Worm (Caenorhabditis elegans): Measurements from ENCODE around the gene F54F12.2.

The F54F12.2 gene

DNA sequence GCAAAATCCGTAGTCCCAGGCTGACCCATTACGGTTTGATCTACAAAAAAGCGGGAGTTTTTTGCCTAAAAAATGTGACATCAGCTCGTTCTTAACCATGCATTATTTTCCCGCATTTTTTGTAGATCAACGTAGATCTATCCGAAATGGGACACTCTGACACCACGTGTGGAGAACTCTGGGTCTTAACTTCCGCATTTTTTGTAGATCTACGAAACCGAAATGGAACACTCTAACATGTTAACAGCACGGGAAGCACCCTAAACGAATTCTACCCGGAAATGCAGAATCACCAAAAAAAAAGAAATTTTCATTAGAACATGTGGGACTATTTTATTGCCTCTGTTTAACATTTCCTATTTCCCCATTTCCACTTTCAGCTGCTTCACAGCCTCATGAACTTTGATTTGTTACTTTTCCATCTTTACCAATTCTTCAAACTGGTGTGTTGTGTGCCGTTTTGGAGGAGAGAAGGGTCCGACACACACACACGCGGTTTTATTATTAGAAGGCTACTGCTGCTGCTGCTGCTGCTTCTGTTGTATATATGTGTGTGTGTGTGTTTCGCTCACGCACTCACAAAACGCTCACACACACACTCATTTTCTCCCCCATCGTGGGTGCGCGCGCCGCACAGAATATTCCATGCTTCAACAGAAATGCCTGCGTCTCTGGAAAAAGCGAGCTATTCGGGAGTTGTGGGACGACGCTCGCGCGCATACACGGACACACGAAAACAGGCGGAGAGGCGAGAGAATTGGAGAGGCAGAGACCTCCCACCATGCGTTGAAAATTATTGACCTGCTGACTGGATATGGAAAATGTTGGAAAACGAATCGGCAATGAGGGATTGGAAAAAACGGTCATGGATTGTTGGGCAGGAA, 28.3 kb downstream of the F54F12.2 start (continued):
- peak; percentile 20 for TF ChIP-seq blmp-1 (tag; optimal IDR thresholded peaks at IDR 0.05; ENCODE audit: insufficient read depth)
- TF ChIP-seq mdl-1 (tag; optimal IDR thresholded peaks at IDR 0.05): peak; percentile 83 to 90
- peak; percentile 78 for TF ChIP-seq ztf-4 (tag; optimal IDR thresholded peaks at IDR 0.05)
- TF ChIP-seq ztf-1 (GFP tag; conservative IDR thresholded peaks at IDR 0.05): no peak
- no peak for TF ChIP-seq nhr-237 (tag; optimal IDR thresholded peaks at IDR 0.05)
- TF ChIP-seq nhr-12 (tag; optimal IDR thresholded peaks at IDR 0.05): no peak
- peak; percentile 56 to 87 for TF ChIP-seq lsy-2 (tag; optimal IDR thresholded peaks at IDR 0.05)
- TF ChIP-seq ama-1 (optimal IDR thresholded peaks at IDR 0.05): peak; percentile 80
- no peak for TF ChIP-seq nhr-11 (tag; optimal IDR thresholded peaks at IDR 0.05)
- no peak for TF ChIP-seq mbf-1 (tag; optimal IDR thresholded peaks at IDR 0.05)
- peak; percentile 92 for TF ChIP-seq crh-2 (tag; optimal IDR thresholded peaks at IDR 0.05)
- TF ChIP-seq nhr-25 (tag; optimal IDR thresholded peaks at IDR 0.05): peak; percentile 70
- no peak for TF ChIP-seq elt-1 (tag; optimal IDR thresholded peaks at IDR 0.05)
- peak; percentile 76 for TF ChIP-seq snpc-4 (tag; optimal IDR thresholded peaks at IDR 0.05)
- peak; percentile 92 for TF ChIP-seq sem-4 (tag; optimal IDR thresholded peaks at IDR 0.05)
- TF ChIP-seq skn-1 (tag; optimal IDR thresholded peaks at IDR 0.05): no peak
- peak; percentile 82 for TF ChIP-seq sma-9 (GFP tag; optimal IDR thresholded peaks at IDR 0.05)
- TF ChIP-seq sma-9 (tag; optimal IDR thresholded peaks at IDR 0.05): no peak
- TF ChIP-seq F13H6.1 (tag; optimal IDR thresholded peaks at IDR 0.05): peak; percentile 94
- TF ChIP-seq lin-13 (GFP tag; optimal IDR thresholded peaks at IDR 0.05): peak; percentile 89
- peak; percentile 42 for TF ChIP-seq ceh-82 (tag; optimal IDR thresholded peaks at IDR 0.05)

DNA sequence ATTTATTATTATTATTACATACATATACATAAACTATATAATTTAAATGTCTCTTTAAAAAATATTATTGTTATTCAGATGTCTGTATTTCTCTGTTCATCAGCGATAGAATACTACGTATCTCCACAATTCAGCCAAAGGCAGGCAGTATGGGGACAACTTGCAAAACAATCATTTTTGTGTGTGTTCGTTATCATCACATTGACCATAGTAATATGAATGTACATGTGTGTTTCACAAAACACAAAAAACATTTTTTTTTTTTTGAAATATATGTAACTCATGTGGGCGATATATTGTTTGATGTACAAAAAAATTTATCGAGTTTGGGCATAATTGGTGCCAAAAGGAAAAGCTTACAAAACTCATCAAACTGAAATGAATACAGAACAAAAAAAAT, 29.6 kb downstream of the F54F12.2 start:
- TF ChIP-seq snpc-4 (tag; optimal IDR thresholded peaks at IDR 0.05) (no peak), ama-1 (optimal IDR thresholded peaks at IDR 0.05) (peak; percentile 18)

DNA sequence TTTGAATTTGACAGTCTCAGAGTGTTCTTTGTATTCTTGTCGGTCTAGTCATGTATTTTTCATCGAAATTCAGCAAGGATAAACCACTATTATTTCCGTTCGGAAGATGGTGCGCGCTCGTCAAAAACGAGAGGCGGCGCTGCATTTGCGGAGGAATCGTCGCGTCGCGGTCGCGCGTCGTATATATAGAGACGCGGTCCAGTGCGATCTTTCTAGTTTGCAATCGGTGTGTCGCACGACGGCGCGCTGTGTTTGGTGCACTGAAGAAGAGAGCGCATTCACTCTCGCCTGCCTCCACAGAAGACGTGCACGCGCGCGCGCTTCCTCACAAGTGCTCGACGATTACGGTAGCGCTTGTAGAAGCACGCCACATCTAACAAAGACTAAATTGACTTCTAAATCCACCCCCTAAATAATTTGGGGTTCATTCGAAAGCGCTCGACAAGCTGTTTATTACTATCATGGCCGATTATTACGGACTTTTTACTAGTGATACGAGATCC, 30.8 kb downstream of the F54F12.2 start, which contains the start of gene Y39E4B.6:
Gene Y39E4B.6, plus strand, starts transcription at position 209 of the 503 bp plus-strand sequence.
- TF ChIP-seq nhr-23 (tag; optimal IDR thresholded peaks at IDR 0.05) (no peak), elt-1 (tag; optimal IDR thresholded peaks at IDR 0.05) (no peak), nhr-25 (tag; optimal IDR thresholded peaks at IDR 0.05) (peak; percentile 95), unc-62 (GFP tag; optimal IDR thresholded peaks at IDR 0.05) (no peak), nhr-21 (tag; optimal IDR thresholded peaks at IDR 0.05) (peak; percentile 92), unc-55 (GFP tag; optimal IDR thresholded peaks at IDR 0.05) (peak; percentile 98), zag-1 (tag; optimal IDR thresholded peaks at IDR 0.05) (peak; percentile 98), nhr-237 (tag; optimal IDR thresholded peaks at IDR 0.05) (peak; percentile 67), mdl-1 (tag; optimal IDR thresholded peaks at IDR 0.05) (peak; percentile 69 to 92), lin-13 (GFP tag; optimal IDR thresholded peaks at IDR 0.05) (peak; percentile 96), nhr-11 (tag; optimal IDR thresholded peaks at IDR 0.05) (no peak), dmd-4 (tag; optimal IDR thresholded peaks at IDR 0.05) (no peak), ceh-82 (tag; optimal IDR thresholded peaks at IDR 0.05) (peak; percentile 94), skn-1 (tag; optimal IDR thresholded peaks at IDR 0.05) (peak; percentile 77), ztf-4 (tag; optimal IDR thresholded peaks at IDR 0.05) (peak; percentile 90), alr-1 (tag; optimal IDR thresholded peaks at IDR 0.05) (no peak), peb-1 (tag; optimal IDR thresholded peaks at IDR 0.05) (no peak), sma-3 (GFP tag; optimal IDR thresholded peaks at IDR 0.05) (peak; percentile 98), F13H6.1 (tag; optimal IDR thresholded peaks at IDR 0.05) (peak; percentile 98), ZK546.5 (tag; optimal IDR thresholded peaks at IDR 0.05) (peak; percentile 55), snpc-4 (tag; optimal IDR thresholded peaks at IDR 0.05) (peak; percentile 73), mbf-1 (tag; optimal IDR thresholded peaks at IDR 0.05) (no peak), nhr-10 (tag; optimal IDR thresholded peaks at IDR 0.05) (peak; percentile 64), C34F6.9 (tag; optimal IDR thresholded peaks at IDR 0.05) (peak; percentile 98), lin-39 (tag; optimal IDR thresholded peaks at IDR 0.05) (peak; percentile 5), unc-39 (tag; optimal IDR thresholded peaks at IDR 0.05) (no peak), blmp-1 (tag; optimal IDR thresholded peaks at IDR 0.05; ENCODE audit: insufficient read depth) (peak; percentile 85), sma-9 (GFP tag; optimal IDR thresholded peaks at IDR 0.05) (peak; percentile 90), sma-9 (tag; optimal IDR thresholded peaks at IDR 0.05) (no peak), nhr-12 (tag; optimal IDR thresholded peaks at IDR 0.05) (peak; percentile 22), aly-2 (tag; optimal IDR thresholded peaks at IDR 0.05) (no peak), egl-27 (tag; optimal IDR thresholded peaks at IDR 0.05) (peak; percentile 95), mab-5 (tag; optimal IDR thresholded peaks at IDR 0.05) (peak; percentile 88), ztf-1 (GFP tag; conservative IDR thresholded peaks at IDR 0.05) (0 out of 2 replicates have a peak, but pooled peaks have one; percentile 60), sem-4 (tag; optimal IDR thresholded peaks at IDR 0.05) (peak; percentile 98), nhr-77 (tag; optimal IDR thresholded peaks at IDR 0.05) (no peak), nhr-6 (tag; optimal IDR thresholded peaks at IDR 0.05) (peak; percentile 83), lsy-2 (tag; optimal IDR thresholded peaks at IDR 0.05) (peak; percentile 87 to 94), Y55F3AM.14 (GFP tag; optimal IDR thresholded peaks at IDR 0.05) (peak; percentile 98), nhr-129 (tag; optimal IDR thresholded peaks at IDR 0.05) (peak; percentile 96), crh-2 (tag; optimal IDR thresholded peaks at IDR 0.05) (peak; percentile 94), elt-3 (tag; optimal IDR thresholded peaks at IDR 0.05) (no peak), ceh-16 (tag; optimal IDR thresholded peaks at IDR 0.05) (peak; percentile 62), fos-1 (tag; optimal IDR thresholded peaks at IDR 0.05) (peak; percentile 87)

All from whole organism, L2 larva.